Fruit fly (Drosophila melanogaster): ENCODE measurements around the gene CG42675.

Gene CG42675

dm6 chr3R:5824456-5824855 lies 11.0 kb downstream of the CG42675 start, which contains the start of the genes Sec20 and dgrn (continued):
- no peak for TF ChIP-seq net (GFP tag; optimal IDR thresholded peaks at IDR 0.05)
- no peak for TF ChIP-seq CG16779 (tag; optimal IDR thresholded peaks at IDR 0.05)
- peak; percentile 60 for TF ChIP-seq CG31627 (GFP tag; optimal IDR thresholded peaks at IDR 0.05)
- no peak for TF ChIP-seq fkh (GFP tag; optimal IDR thresholded peaks at IDR 0.05)
- no peak for TF ChIP-seq ss (GFP tag; optimal IDR thresholded peaks at IDR 0.05)
- peak; percentile 43 for TF ChIP-seq CG8319 (GFP tag; optimal IDR thresholded peaks at IDR 0.05)
- peak; percentile 88 for TF ChIP-seq Eip78C (GFP tag)
- TF ChIP-seq topi (GFP tag; optimal IDR thresholded peaks at IDR 0.05): peak; percentile 64
- TF ChIP-seq Met (GFP tag; optimal IDR thresholded peaks at IDR 0.05): peak; percentile 75
- no peak for TF ChIP-seq CG6276 (GFP tag; optimal IDR thresholded peaks at IDR 0.05)
- TF ChIP-seq CG8119 (GFP tag; IDR thresholded peaks at IDR 0.05): no peak
- no peak for TF ChIP-seq pdm3 (GFP tag; optimal IDR thresholded peaks at IDR 0.05)
- TF ChIP-seq CG32006 (GFP tag; optimal IDR thresholded peaks at IDR 0.05): no peak
- no peak for TF ChIP-seq CG6163 (GFP tag; IDR thresholded peaks at IDR 0.05)
- peak; percentile 73 for TF ChIP-seq acj6 (GFP tag; optimal IDR thresholded peaks at IDR 0.05)
- TF ChIP-seq fd59A (GFP tag; optimal IDR thresholded peaks at IDR 0.05): no peak
- peak; percentile 44 for TF ChIP-seq CG7368 (GFP tag; optimal IDR thresholded peaks at IDR 0.05)
- peak; percentile 44; the same call in 1 of the 3 replicates for TF ChIP-seq eg (GFP tag; IDR thresholded peaks at IDR 0.05)

DNA sequence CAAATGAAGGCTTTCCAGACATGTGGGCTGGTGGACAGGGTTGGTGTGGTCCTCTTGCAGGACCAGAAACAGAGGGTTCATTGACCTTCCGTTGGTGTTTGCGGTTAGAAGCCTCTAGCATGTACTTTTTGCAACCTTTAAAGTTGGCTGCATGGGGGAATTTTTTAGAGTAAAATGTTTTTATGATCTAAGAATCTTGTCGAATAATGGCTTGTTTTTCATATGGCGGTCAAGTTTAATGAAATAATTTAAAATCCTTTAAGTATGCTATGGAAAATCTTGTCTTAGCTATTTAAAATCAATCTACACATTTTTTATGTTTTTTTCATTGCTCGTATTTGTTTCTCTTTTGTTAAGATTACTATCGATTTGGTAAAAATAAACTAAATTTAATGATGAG lies 16.4 kb downstream of the CG42675 start, which contains the start of gene glob3:
glob3 (plus strand) TSS at position 301 of the 400 bp plus-strand sequence.
- TF ChIP-seq CG6276 (GFP tag; optimal IDR thresholded peaks at IDR 0.05) (no peak), eg (GFP tag; IDR thresholded peaks at IDR 0.05) (no peak), svp (GFP tag) (no peak), topi (GFP tag; optimal IDR thresholded peaks at IDR 0.05) (no peak), CG6792 (GFP tag; optimal IDR thresholded peaks at IDR 0.05) (no peak), salr (GFP tag; optimal IDR thresholded peaks at IDR 0.05) (no peak), Hr38 (GFP tag; optimal IDR thresholded peaks at IDR 0.05) (no peak)

dm6 chr3R:5831339-5831738 lies 17.9 kb downstream of the CG42675 start, which contains the start of gene CG1208:
Gene CG1208, plus strand, starts transcription at chr3R:5831639.
- no peak for TF ChIP-seq salr (GFP tag; optimal IDR thresholded peaks at IDR 0.05)
- no peak for TF ChIP-seq Ets96B (tag; optimal IDR thresholded peaks at IDR 0.05)
- no peak for TF ChIP-seq spab (GFP tag; optimal IDR thresholded peaks at IDR 0.05)
- TF ChIP-seq vri (GFP tag; optimal IDR thresholded peaks at IDR 0.05): no peak
- no peak for TF ChIP-seq CG9139 (GFP tag; optimal IDR thresholded peaks at IDR 0.05)
- no peak for TF ChIP-seq topi (GFP tag; optimal IDR thresholded peaks at IDR 0.05)
- TF ChIP-seq CG3919 (GFP tag; optimal IDR thresholded peaks at IDR 0.05): no peak
- TF ChIP-seq Blimp-1 (GFP tag; optimal IDR thresholded peaks at IDR 0.05): no peak
- no peak for TF ChIP-seq dac (GFP tag; optimal IDR thresholded peaks at IDR 0.05)

dm6 chr3R:5832345-5832981 lies 19.1 kb downstream of the CG42675 start:
- TF ChIP-seq topi (GFP tag; optimal IDR thresholded peaks at IDR 0.05) (no peak), CG11902 (GFP tag; optimal IDR thresholded peaks at IDR 0.05) (no peak), svp (GFP tag) (peak; percentile 17), CG31627 (GFP tag; optimal IDR thresholded peaks at IDR 0.05) (no peak)

DNA sequence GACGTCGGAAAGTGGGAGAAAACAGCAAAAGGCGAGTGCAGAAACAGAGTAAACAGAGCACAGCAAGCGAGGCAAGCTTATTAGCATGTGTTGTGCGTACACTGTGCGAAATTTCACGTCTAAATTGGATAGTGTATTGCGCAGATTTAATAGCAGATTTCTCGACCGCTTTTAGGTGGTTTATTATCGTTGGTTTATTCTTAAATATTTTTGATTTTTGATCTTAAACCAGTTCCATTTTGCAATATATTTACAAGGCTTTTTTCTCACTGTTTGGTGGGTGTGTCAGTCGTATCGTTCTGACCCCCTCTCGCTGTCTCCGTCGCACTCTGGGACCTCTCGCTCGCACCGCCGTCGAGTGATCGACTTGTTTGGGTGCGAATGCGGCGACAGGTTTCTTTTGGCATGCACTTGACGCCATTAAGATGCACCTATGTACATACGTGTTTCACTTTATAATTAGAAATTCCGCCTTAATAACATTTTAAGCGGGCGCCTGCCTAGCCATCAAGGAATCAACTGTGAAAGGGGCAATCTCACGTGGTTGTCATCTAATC lies 20.6 kb downstream of the CG42675 start:
- TF ChIP-seq vri (GFP tag; optimal IDR thresholded peaks at IDR 0.05): peak; percentile 47
- peak; percentile 96 for TF ChIP-seq CG31627 (GFP tag; optimal IDR thresholded peaks at IDR 0.05)
- TF ChIP-seq CG8119 (GFP tag; IDR thresholded peaks at IDR 0.05): peak; percentile 93
- TF ChIP-seq Sox15 (GFP tag; optimal IDR thresholded peaks at IDR 0.05): peak; percentile 85
- peak; percentile 34 for TF ChIP-seq Eip93F (GFP tag; optimal IDR thresholded peaks at IDR 0.05)
- peak; percentile 90 for TF ChIP-seq CG4318 (GFP tag; optimal IDR thresholded peaks at IDR 0.05)
- peak; percentile 67 for TF ChIP-seq dsx (GFP tag; optimal IDR thresholded peaks at IDR 0.05; ENCODE audit: poor library complexity, severe bottlenecking)
- peak; percentile 78 for TF ChIP-seq CG16779 (tag; optimal IDR thresholded peaks at IDR 0.05)
- TF ChIP-seq OdsH (GFP tag; optimal IDR thresholded peaks at IDR 0.05): peak; percentile 95
- peak; percentile 92 for TF ChIP-seq Eip75B (GFP tag; optimal IDR thresholded peaks at IDR 0.05)
- peak; percentile 84 for TF ChIP-seq fd59A (GFP tag; optimal IDR thresholded peaks at IDR 0.05)
- peak; percentile 92 for TF ChIP-seq Met (GFP tag; optimal IDR thresholded peaks at IDR 0.05)
- TF ChIP-seq CG6808 (GFP tag; optimal IDR thresholded peaks at IDR 0.05): peak; percentile 70
- peak; percentile 91 for TF ChIP-seq achi (GFP tag; optimal IDR thresholded peaks at IDR 0.05)
- peak; percentile 90 for TF ChIP-seq CG8319 (GFP tag; optimal IDR thresholded peaks at IDR 0.05)
- TF ChIP-seq spab (GFP tag; optimal IDR thresholded peaks at IDR 0.05): peak; percentile 76
- TF ChIP-seq CG9139 (GFP tag; optimal IDR thresholded peaks at IDR 0.05): peak; percentile 41
- TF ChIP-seq CG3919 (GFP tag; optimal IDR thresholded peaks at IDR 0.05): peak; percentile 94
- TF ChIP-seq Gug (GFP tag; IDR thresholded peaks at IDR 0.05): peak; percentile 92
- TF ChIP-seq CG11294 (GFP tag; IDR thresholded peaks at IDR 0.05): peak; percentile 89
- no peak for TF ChIP-seq CG6854 (GFP tag; optimal IDR thresholded peaks at IDR 0.05)

Measured in whole organism, prepupa.